Fruit fly (Drosophila melanogaster): ENCODE data around the gene CarT.

The CarT gene

DNA sequence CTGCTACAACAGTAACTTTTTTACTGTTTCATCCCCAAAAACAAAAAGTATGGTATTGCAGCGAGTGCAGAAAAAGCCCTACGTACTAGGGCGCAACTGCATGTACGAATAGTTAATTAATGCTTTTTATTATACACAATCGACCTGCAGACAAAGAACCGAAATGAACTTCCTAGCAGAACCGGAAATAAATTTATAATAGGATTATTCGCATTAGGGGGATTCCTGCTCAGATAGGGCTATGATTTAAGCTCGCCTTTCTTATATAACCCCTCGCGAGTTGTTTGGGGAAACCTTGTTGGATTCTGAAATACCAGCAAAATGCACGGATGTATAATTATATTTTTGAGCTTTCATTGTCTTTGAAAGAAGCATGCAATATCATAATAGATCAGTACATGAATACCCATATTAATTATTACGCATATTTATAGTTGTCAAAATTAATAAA lies 48.4 kb downstream of the CarT start, which contains the start of gene Cen (continued):
- TF ChIP-seq Ets65A (GFP tag): peak; percentile 69
- peak; percentile 23 for TF ChIP-seq CG13424 (tag; optimal IDR thresholded peaks at IDR 0.05)
- TF ChIP-seq tgo (GFP tag; IDR thresholded peaks at IDR 0.05): 0 out of 3 replicates have a peak, but pooled peaks have one; percentile 34
- TF ChIP-seq Oli (tag; optimal IDR thresholded peaks at IDR 0.05): peak; percentile 25
- TF ChIP-seq ara (GFP tag; IDR thresholded peaks at IDR 0.05): no peak
- no peak for TF ChIP-seq CG12219 (GFP tag; optimal IDR thresholded peaks at IDR 0.05)
- 0 out of 3 replicates have a peak, but pooled peaks have one; percentile 34 for TF ChIP-seq CG14050 (GFP tag; IDR thresholded peaks at IDR 0.05)
- peak; percentile 75 for TF ChIP-seq CG1603 (tag; optimal IDR thresholded peaks at IDR 0.05)
- TF ChIP-seq dpn (GFP tag; optimal IDR thresholded peaks at IDR 0.05): peak; percentile 22 to 39
- peak; percentile 15 for TF ChIP-seq CG1647 (GFP tag; optimal IDR thresholded peaks at IDR 0.05)
- peak; percentile 51; the same call in 1 of the 2 replicates for TF ChIP-seq CG9932 (GFP tag; IDR thresholded peaks at IDR 0.05)
- peak; percentile 60; the same call in 1 of the 2 replicates for TF ChIP-seq vvl (GFP tag; IDR thresholded peaks at IDR 0.05)
- peak; percentile 48 for TF ChIP-seq Camta (GFP tag; optimal IDR thresholded peaks at IDR 0.05)
- TF ChIP-seq CG3995 (GFP tag; optimal IDR thresholded peaks at IDR 0.05): peak; percentile 67
- TF ChIP-seq Hsf (GFP tag; optimal IDR thresholded peaks at IDR 0.05): peak; percentile 48
- no peak for TF ChIP-seq usp (GFP tag; optimal IDR thresholded peaks at IDR 0.05)
- TF ChIP-seq gfzf (GFP tag; optimal IDR thresholded peaks at IDR 0.05): peak; percentile 59
- TF ChIP-seq dmrt99B (tag; optimal IDR thresholded peaks at IDR 0.05): no peak
- no peak for TF ChIP-seq CG14965 (GFP tag; optimal IDR thresholded peaks at IDR 0.05; ENCODE audit: borderline replicate concordance)
- peak; percentile 40; the same call in 1 of the 2 replicates for TF ChIP-seq MBD-R2 (GFP tag; IDR thresholded peaks at IDR 0.05)
- TF ChIP-seq H2.0 (GFP tag; IDR thresholded peaks at IDR 0.05): peak; percentile 45
- TF ChIP-seq CG32532 (GFP tag; IDR thresholded peaks at IDR 0.05): peak; percentile 31; the same call in 1 of the 2 replicates
- peak; percentile 89 for TF ChIP-seq Med (GFP tag)
- peak; percentile 63 for TF ChIP-seq lilli (GFP tag; optimal IDR thresholded peaks at IDR 0.05)
- peak; percentile 5 for TF ChIP-seq mam (GFP tag; optimal IDR thresholded peaks at IDR 0.05)
- peak; percentile 28 for TF ChIP-seq CG10267 (tag; optimal IDR thresholded peaks at IDR 0.05)
- TF ChIP-seq row (GFP tag; IDR thresholded peaks at IDR 0.05): peak; percentile 66; the same call in 2 of the 3 replicates
- no peak for TF ChIP-seq CG4820 (GFP tag; optimal IDR thresholded peaks at IDR 0.05)
- TF ChIP-seq CG32772 (GFP tag; IDR thresholded peaks at IDR 0.05): peak; percentile 60
- peak; percentile 41 for TF ChIP-seq zfh2 (GFP tag; optimal IDR thresholded peaks at IDR 0.05)
- peak; percentile 14 for TF ChIP-seq Ssrp (tag; optimal IDR thresholded peaks at IDR 0.05)
- peak; percentile 18 for TF ChIP-seq Mes4 (GFP tag; optimal IDR thresholded peaks at IDR 0.05)
- peak; percentile 18 for TF ChIP-seq az2 (GFP tag; optimal IDR thresholded peaks at IDR 0.05)
- TF ChIP-seq CG8765 (GFP tag; IDR thresholded peaks at IDR 0.05): peak; percentile 15; the same call in 1 of the 2 replicates
- 0 out of 2 replicates have a peak, but pooled peaks have one; percentile 15 for TF ChIP-seq esg (GFP tag; conservative IDR thresholded peaks at IDR 0.05)
- peak; percentile 49 for TF ChIP-seq NfI (GFP tag; optimal IDR thresholded peaks at IDR 0.05)
- peak; percentile 12; the same call in 1 of the 2 replicates for TF ChIP-seq seq (GFP tag; IDR thresholded peaks at IDR 0.05)
- peak; percentile 40 for TF ChIP-seq dmrt11E (tag; optimal IDR thresholded peaks at IDR 0.05)
- peak; percentile 4 for TF ChIP-seq maf-S (GFP tag; optimal IDR thresholded peaks at IDR 0.05)
- TF ChIP-seq CG9437 (GFP tag; optimal IDR thresholded peaks at IDR 0.05): peak; percentile 36
- TF ChIP-seq Bdp1 (GFP tag; optimal IDR thresholded peaks at IDR 0.05): no peak
- TF ChIP-seq CG6813 (GFP tag; optimal IDR thresholded peaks at IDR 0.05): no peak
- TF ChIP-seq pan (optimal IDR thresholded peaks at IDR 0.05): no peak
- peak in 1 of 2 experiments; percentile 5 for TF ChIP-seq pan (GFP tag; optimal IDR thresholded peaks at IDR 0.05 in 1 of 2, IDR thresholded peaks at IDR 0.05 in 1 of 2)
- TF ChIP-seq dysf (GFP tag; IDR thresholded peaks at IDR 0.05): peak; percentile 49; the same call in 2 of the 3 replicates
- peak; percentile 0 for TF ChIP-seq CG9609 (GFP tag; optimal IDR thresholded peaks at IDR 0.05)
- TF ChIP-seq wek (GFP tag; optimal IDR thresholded peaks at IDR 0.05): peak; percentile 86
- peak; percentile 34; the same call in 1 of the 2 replicates for TF ChIP-seq ap (GFP tag; IDR thresholded peaks at IDR 0.05)
- peak; percentile 46 for TF ChIP-seq tio (GFP tag; optimal IDR thresholded peaks at IDR 0.05)
- TF ChIP-seq Chrac-16 (GFP tag; optimal IDR thresholded peaks at IDR 0.05): peak; percentile 20
- no peak for TF ChIP-seq lab (GFP tag; optimal IDR thresholded peaks at IDR 0.05)
